Worm (Caenorhabditis elegans): ENCODE measurements around the gene flp-23.

flp-23 gene

ce11 chrIII:8678371-8678770 is 27.8 kb downstream of the flp-23 start:
- peak; percentile 34 for TF ChIP-seq lin-15B (tag; optimal IDR thresholded peaks at IDR 0.05)
- no peak for TF ChIP-seq ceh-28 (tag; optimal IDR thresholded peaks at IDR 0.05)
- TF ChIP-seq nhr-28 (tag; optimal IDR thresholded peaks at IDR 0.05) = no peak
- peak; percentile 71 for TF ChIP-seq pha-4 (tag; optimal IDR thresholded peaks at IDR 0.05)
- peak; percentile 34 for TF ChIP-seq skn-1 (tag; optimal IDR thresholded peaks at IDR 0.05)
- TF ChIP-seq jun-1 (tag; optimal IDR thresholded peaks at IDR 0.05) = peak; percentile 61
- TF ChIP-seq ztf-4 (tag; optimal IDR thresholded peaks at IDR 0.05) = peak; percentile 25
- peak; percentile 61 for TF ChIP-seq nhr-23 (tag; optimal IDR thresholded peaks at IDR 0.05)
- peak; percentile 30 for TF ChIP-seq egl-5 (tag; optimal IDR thresholded peaks at IDR 0.05)
- no peak for TF ChIP-seq snpc-4 (tag; optimal IDR thresholded peaks at IDR 0.05)
- TF ChIP-seq nhr-237 (tag; optimal IDR thresholded peaks at IDR 0.05) = no peak
- TF ChIP-seq lsy-12 (tag; optimal IDR thresholded peaks at IDR 0.05) = peak; percentile 64
- TF ChIP-seq lin-39 (tag; optimal IDR thresholded peaks at IDR 0.05) = peak; percentile 74
- TF ChIP-seq fkh-2 (tag; optimal IDR thresholded peaks at IDR 0.05) = no peak
- peak; percentile 51 for TF ChIP-seq nhr-25 (tag; optimal IDR thresholded peaks at IDR 0.05)
- peak; percentile 15 for TF ChIP-seq elt-2 (tag; optimal IDR thresholded peaks at IDR 0.05)
- TF ChIP-seq nhr-43 (tag; optimal IDR thresholded peaks at IDR 0.05; ENCODE audit: poor library complexity, severe bottlenecking) = peak; percentile 67
- TF ChIP-seq ceh-82 (tag; optimal IDR thresholded peaks at IDR 0.05) = peak; percentile 12
- peak; percentile 90 for TF ChIP-seq hmg-11 (tag; optimal IDR thresholded peaks at IDR 0.05)
- TF ChIP-seq nfya-1 (tag; optimal IDR thresholded peaks at IDR 0.05; ENCODE audit: insufficient read depth) = peak; percentile 71
- no peak for TF ChIP-seq nhr-12 (tag; optimal IDR thresholded peaks at IDR 0.05)
- TF ChIP-seq pqm-1 (tag; optimal IDR thresholded peaks at IDR 0.05) = peak; percentile 26
- peak; percentile 55 for TF ChIP-seq tbx-2 (tag; optimal IDR thresholded peaks at IDR 0.05)

DNA sequence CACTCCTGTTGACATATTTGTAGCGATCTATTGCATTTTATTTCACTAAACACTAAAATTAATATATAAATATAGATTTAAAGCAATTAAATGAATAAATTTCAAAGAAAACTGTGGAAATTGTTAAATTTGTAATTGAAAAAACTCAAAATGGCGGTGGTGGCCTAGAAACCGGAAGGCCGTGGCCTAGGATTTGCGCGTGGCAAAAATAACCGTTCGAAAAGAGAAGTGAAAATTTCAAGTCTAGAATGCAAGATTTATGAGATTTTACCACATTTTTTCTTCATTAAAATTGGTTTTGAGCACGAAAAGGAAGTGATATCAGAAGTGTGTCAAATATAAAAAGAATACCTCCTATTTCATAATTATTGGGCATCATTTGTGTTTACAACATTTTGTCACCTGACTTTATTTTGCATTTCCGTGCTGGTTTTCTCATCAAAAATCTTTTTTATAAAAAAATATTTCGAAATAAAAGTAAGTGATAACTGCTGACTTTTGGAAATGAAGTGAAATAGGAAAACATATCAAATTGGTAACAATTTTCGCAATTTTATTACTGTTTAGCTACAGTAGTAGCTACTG is 33.2 kb downstream of the flp-23 start, which contains the start of gene fli-1:
TSS of gene fli-1 (minus strand) at position 58 of the 585 bp plus-strand sequence.
- peak; percentile 11 for TF ChIP-seq pha-4 (tag; optimal IDR thresholded peaks at IDR 0.05)
- TF ChIP-seq fos-1 (tag; optimal IDR thresholded peaks at IDR 0.05) = no peak
- peak; percentile 3 for TF ChIP-seq nhr-43 (tag; optimal IDR thresholded peaks at IDR 0.05; ENCODE audit: poor library complexity, severe bottlenecking)
- peak; percentile 14 for TF ChIP-seq snpc-4 (tag; optimal IDR thresholded peaks at IDR 0.05)
- no peak for TF ChIP-seq unc-39 (tag; optimal IDR thresholded peaks at IDR 0.05)
- no peak for TF ChIP-seq zag-1 (tag; optimal IDR thresholded peaks at IDR 0.05)
- peak; percentile 6 for TF ChIP-seq lin-15B (tag; optimal IDR thresholded peaks at IDR 0.05)
- TF ChIP-seq lin-39 (tag; optimal IDR thresholded peaks at IDR 0.05) = no peak
- no peak for TF ChIP-seq ama-1 (optimal IDR thresholded peaks at IDR 0.05)
- TF ChIP-seq nfya-1 (tag; optimal IDR thresholded peaks at IDR 0.05; ENCODE audit: insufficient read depth) = peak; percentile 24
- no peak for TF ChIP-seq elt-1 (tag; optimal IDR thresholded peaks at IDR 0.05)
- no peak for TF ChIP-seq fkh-2 (tag; optimal IDR thresholded peaks at IDR 0.05)
- no peak for TF ChIP-seq mml-1 (tag; optimal IDR thresholded peaks at IDR 0.05)
- no peak for TF ChIP-seq nhr-12 (tag; optimal IDR thresholded peaks at IDR 0.05)
- TF ChIP-seq nhr-77 (tag; optimal IDR thresholded peaks at IDR 0.05) = no peak

DNA sequence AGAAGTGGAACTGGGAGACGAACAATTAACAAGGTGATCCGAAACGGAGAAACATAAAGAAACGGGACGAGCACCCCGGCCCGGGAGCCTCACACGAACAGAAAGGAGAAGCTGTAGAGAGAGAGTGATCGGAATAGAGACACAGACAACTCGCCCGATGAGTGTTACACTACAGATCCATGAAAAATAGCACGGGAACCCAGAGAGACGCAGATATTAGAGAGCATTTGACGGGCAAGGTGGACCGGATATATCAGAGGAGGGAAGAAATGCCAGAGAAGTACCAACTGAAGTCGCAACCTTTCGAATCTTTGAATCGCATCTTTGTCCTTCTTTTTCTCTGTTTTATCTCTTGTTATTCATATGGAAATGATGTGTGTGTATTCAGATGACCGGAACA is 33.9 kb downstream of the flp-23 start, which contains the start of gene anmt-1:
TSS of gene anmt-1 (plus strand) at position 388 of the 400 bp plus-strand sequence.
- TF ChIP-seq nhr-76 (tag; optimal IDR thresholded peaks at IDR 0.05) = no peak
- TF ChIP-seq unc-62 (GFP tag; optimal IDR thresholded peaks at IDR 0.05) = no peak
- TF ChIP-seq sea-2 (GFP tag; optimal IDR thresholded peaks at IDR 0.05) = no peak
- no peak for TF ChIP-seq ztf-11 (tag; optimal IDR thresholded peaks at IDR 0.05)
- TF ChIP-seq egl-5 (tag; optimal IDR thresholded peaks at IDR 0.05) = no peak

DNA sequence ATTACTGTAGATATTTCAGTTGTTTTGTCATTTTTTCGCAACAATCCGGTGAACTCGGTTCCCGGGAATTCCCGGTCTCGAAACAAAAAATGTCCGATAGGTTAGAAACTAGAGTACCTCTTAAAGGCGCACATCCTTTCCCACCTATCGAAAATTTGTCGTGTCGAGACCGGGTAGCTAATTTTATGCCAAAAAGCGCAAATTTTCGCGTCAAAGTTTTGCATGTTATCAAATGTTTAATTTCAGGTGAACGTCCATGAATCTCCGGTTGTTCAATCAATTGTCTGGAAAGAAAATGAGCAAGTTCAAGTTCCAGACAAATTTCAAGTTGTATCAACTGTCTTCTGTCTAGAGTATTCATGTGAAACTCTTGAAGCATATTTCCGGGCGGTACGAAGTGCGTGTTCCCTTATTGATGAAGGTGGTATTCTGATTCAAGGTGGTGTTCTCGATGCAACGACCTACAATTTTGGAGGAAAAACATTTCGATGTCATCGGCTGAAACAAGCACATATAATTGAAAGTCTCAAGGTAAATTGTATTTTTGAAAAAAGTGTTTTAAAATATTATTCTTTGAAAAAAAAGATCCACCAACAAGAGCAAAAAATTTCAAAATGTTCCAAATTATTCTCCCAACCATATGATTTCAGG is 35.1 kb downstream of the flp-23 start:
- TF ChIP-seq ama-1 (optimal IDR thresholded peaks at IDR 0.05) (peak; percentile 13), nhr-43 (tag; optimal IDR thresholded peaks at IDR 0.05; ENCODE audit: poor library complexity, severe bottlenecking) (peak; percentile 71), ztf-11 (tag; optimal IDR thresholded peaks at IDR 0.05) (no peak), daf-12 (tag; optimal IDR thresholded peaks at IDR 0.05) (no peak), ZK546.5 (tag; optimal IDR thresholded peaks at IDR 0.05) (no peak), nhr-23 (tag; optimal IDR thresholded peaks at IDR 0.05) (peak; percentile 20), elt-2 (tag; optimal IDR thresholded peaks at IDR 0.05) (peak; percentile 28)
